Worm (Caenorhabditis elegans): ENCODE data around the gene dpy-18.

- TF ChIP-seq tbx-37 (GFP tag; conservative IDR thresholded peaks at IDR 0.05) (no peak), aly-1 (tag; optimal IDR thresholded peaks at IDR 0.05) (no peak), ama-1 (optimal IDR thresholded peaks at IDR 0.05) (no peak)
These were observed 24.9 kb upstream of the dpy-18 start, which contains the start of gene Y47D3B.12 for ce11 chrIII:11402717-11403116.

Data from whole organism, early embryonic.